Worm (Caenorhabditis elegans) whole organism, L4 larva: ENCODE results near the gene R04E5.8.
A peak's percentile ranks its signal among the peaks of the same experiment; 100 is the strongest.

Source experiments
- D1046.2 ChIP-seq: fragments of 200-800 bp; sonication (Bioruptor generic); IDR thresholded peaks from 2 replicates; pipeline ENCODE4 v1.3.6; 2022; ENCODE audit warnings: missing genetic modification characterization, missing compliant biosample characterization
- F44E2.7 ChIP-seq: fragments of 200-800 bp; sonication (Bioruptor generic); IDR thresholded peaks from 2 replicates; pipeline ENCODE4 v2.1.2; 2022; ENCODE audit warnings: missing genetic modification characterization, missing compliant biosample characterization
- T20F7.1 ChIP-seq: fragments of 200-800 bp; sonication (Bioruptor generic); optimal IDR thresholded peaks from 2 replicates; lab custom pipeline; 2018; ENCODE audit warnings: mild to moderate bottlenecking, missing genetic modification characterization, missing compliant biosample characterization
- Y105C5A.15 ChIP-seq: fragments of 200-800 bp; sonication (Bioruptor generic); IDR thresholded peaks from 2 replicates; pipeline ENCODE4 v1.3.6; 2022; ENCODE audit warnings: missing genetic modification characterization, missing compliant biosample characterization
- Y48G9A.11 ChIP-seq: fragments of 200-800 bp; sonication (Bioruptor generic); IDR thresholded peaks from 2 replicates; pipeline ENCODE4 v1.3.6; 2022; ENCODE audit warnings: missing genetic modification reagents, missing genetic modification characterization, missing compliant biosample characterization
- ZK546.5 ChIP-seq, 2 experiments: sonication (generic microtip); optimal IDR thresholded peaks; 2 replicates each; lab custom pipeline; 2017; ENCODE audit warnings: missing biosample characterization in 2 of 2, missing genetic modification characterization in 2 of 2
- aha-1 ChIP-seq: fragments of 150-350 bp; peaks from one replicate; lab custom pipeline; 2014; ENCODE audit warnings: missing biosample characterization, missing genetic modification characterization
- arid-1 ChIP-seq: fragments of 200-800 bp; sonication (Bioruptor generic); conservative IDR thresholded peaks from 2 replicates; pipeline ENCODE4 v1.3.6; 2022; ENCODE audit warnings: missing genetic modification reagents, missing genetic modification characterization, missing compliant biosample characterization
- ceh-20 ChIP-seq: fragments of 200-800 bp; sonication (Bioruptor generic); IDR thresholded peaks from 2 replicates; pipeline ENCODE4 v1.3.6; 2022; ENCODE audit warnings: missing genetic modification reagents, missing genetic modification characterization, missing compliant biosample characterization
- ceh-32 ChIP-seq: sonication (generic microtip); optimal IDR thresholded peaks from 2 replicates; lab custom pipeline; 2016; ENCODE audit warnings: mild to moderate bottlenecking, missing genetic modification characterization, missing compliant biosample characterization; ENCODE audit not compliant: poor library complexity
- ceh-44 ChIP-seq: fragments of 200-800 bp; sonication (Bioruptor generic); IDR thresholded peaks from 2 replicates; pipeline ENCODE4 v1.3.6; 2022; ENCODE audit warnings: missing genetic modification reagents, missing genetic modification characterization, missing compliant biosample characterization
- ceh-82 ChIP-seq: sonication (generic microtip); optimal IDR thresholded peaks from 2 replicates; lab custom pipeline; 2017; ENCODE audit warnings: missing biosample characterization, missing genetic modification characterization
- ctbp-1 ChIP-seq: fragments of 200-800 bp; sonication (Bioruptor generic); IDR thresholded peaks from 2 replicates; pipeline ENCODE4 v1.3.6; 2022; ENCODE audit warnings: missing genetic modification reagents, missing genetic modification characterization, missing compliant biosample characterization
- daf-16 ChIP-seq, 3 experiments: sonication (generic microtip); optimal IDR thresholded peaks; 2 replicates each; lab custom pipeline; 2016 to 2017; ENCODE audit warnings: missing genetic modification characterization in 3 of 3, missing genetic modification reagents in 3 of 3, mild to moderate bottlenecking in 2 of 3, missing compliant biosample characterization in 2 of 3, missing biosample characterization in 1 of 3, moderate library complexity in 1 of 3
- dmd-6 ChIP-seq: fragments of 200-800 bp; sonication (Bioruptor generic); IDR thresholded peaks from 2 replicates; pipeline ENCODE4 v1.3.6; 2022; ENCODE audit warnings: missing genetic modification reagents, missing genetic modification characterization, missing compliant biosample characterization
- duxl-1 ChIP-seq: sonication (generic microtip); optimal IDR thresholded peaks from 2 replicates; lab custom pipeline; 2016; ENCODE audit warnings: mild to moderate bottlenecking, missing genetic modification characterization, moderate library complexity, missing compliant biosample characterization; ENCODE audit not compliant: poor library complexity
- dve-1 ChIP-seq: sonication (generic microtip); optimal IDR thresholded peaks from 2 replicates; lab custom pipeline; 2017; ENCODE audit warnings: antibody characterized with exemption, mild to moderate bottlenecking, missing genetic modification characterization, missing compliant biosample characterization; ENCODE audit not compliant: insufficient read depth
- egl-43 ChIP-seq: fragments of 200-800 bp; sonication (Bioruptor generic); IDR thresholded peaks from 2 replicates; pipeline ENCODE4 v1.3.6; 2022; ENCODE audit warnings: missing genetic modification reagents, missing genetic modification characterization, missing compliant biosample characterization
- hlh-11 ChIP-seq: fragments of 200-800 bp; sonication (Bioruptor generic); optimal IDR thresholded peaks from 2 replicates; lab custom pipeline; 2018; ENCODE audit warnings: mild to moderate bottlenecking, missing genetic modification characterization, missing compliant biosample characterization
- hlh-30 ChIP-seq: sonication (generic microtip); optimal IDR thresholded peaks from 2 replicates; lab custom pipeline; 2017; ENCODE audit warnings: antibody characterized with exemption, mild to moderate bottlenecking, missing genetic modification characterization, missing compliant biosample characterization; ENCODE audit not compliant: insufficient read depth
- hmg-1.1 ChIP-seq: fragments of 200-800 bp; sonication (Bioruptor generic); IDR thresholded peaks from 2 replicates; pipeline ENCODE4 v1.3.6; 2022; ENCODE audit warnings: missing genetic modification reagents, missing genetic modification characterization, missing compliant biosample characterization
- lim-7 ChIP-seq: fragments of 200-800 bp; sonication (Bioruptor generic); IDR thresholded peaks from 2 replicates; pipeline ENCODE4 v1.3.6; 2022; ENCODE audit warnings: missing genetic modification characterization, missing compliant biosample characterization
- lin-38 ChIP-seq: fragments of 200-800 bp; sonication (Bioruptor generic); IDR thresholded peaks from 2 replicates; pipeline ENCODE4 v1.3.6; 2022; ENCODE audit warnings: missing genetic modification reagents, missing genetic modification characterization, missing compliant biosample characterization
- lsy-2 ChIP-seq, 2 experiments: fragments of 150-350 bp in 1 of 2; sonication (generic microtip) in 1 of 2; optimal IDR thresholded peaks; 2 replicates each; lab custom pipeline; 2014 to 2017; ENCODE audit warnings: missing biosample characterization in 2 of 2, missing genetic modification characterization in 2 of 2
- madf-5 ChIP-seq, 2 experiments: fragments of 200-800 bp; sonication (Bioruptor generic); IDR thresholded peaks; 2 replicates each; pipeline ENCODE4 v1.3.6; 2022; ENCODE audit warnings: missing compliant biosample characterization in 2 of 2, missing genetic modification characterization in 2 of 2
- madf-9 ChIP-seq: fragments of 200-800 bp; sonication (Bioruptor generic); conservative IDR thresholded peaks from 2 replicates; pipeline ENCODE4 v1.3.6; 2022; ENCODE audit warnings: missing genetic modification reagents, missing genetic modification characterization, missing compliant biosample characterization
- mdl-1 ChIP-seq, 2 experiments: fragments of 150-350 bp in 1 of 2; sonication (generic microtip) in 1 of 2; optimal IDR thresholded peaks; 2 replicates each; lab custom pipeline; 2014 to 2017; ENCODE audit warnings: missing biosample characterization in 2 of 2, missing genetic modification characterization in 2 of 2
- mdt-29 ChIP-seq: fragments of 200-800 bp; sonication (Bioruptor generic); IDR thresholded peaks from 2 replicates; pipeline ENCODE4 v1.3.6; 2022; ENCODE audit warnings: missing genetic modification reagents, missing genetic modification characterization, missing compliant biosample characterization
- mep-1 ChIP-seq: fragments of 150-350 bp; sonication (generic microtip); optimal IDR thresholded peaks from 3 replicates; lab custom pipeline; 2014; ENCODE audit warnings: missing biosample characterization, missing genetic modification characterization
- nhr-76 ChIP-seq: fragments of 150-350 bp; optimal IDR thresholded peaks from 2 replicates; lab custom pipeline; 2014; ENCODE audit warnings: missing biosample characterization, missing genetic modification characterization
- pha-4 ChIP-seq, 2 experiments: fragments of 150-350 bp in 1 of 2; fragments of 200-800 bp in 1 of 2; sonication (Bioruptor generic) in 1 of 2; IDR thresholded peaks in 1 of 2; optimal IDR thresholded peaks in 1 of 2; 2 replicates each; pipeline versions ENCODE4 v1.3.6 to Lab custom; 2014 to 2022; ENCODE audit warnings: missing genetic modification characterization in 2 of 2, missing genetic modification reagents in 2 of 2, missing biosample characterization in 1 of 2, missing compliant biosample characterization in 1 of 2
- php-3 ChIP-seq: fragments of 200-800 bp; sonication (Bioruptor generic); IDR thresholded peaks from 2 replicates; pipeline ENCODE4 v1.3.6; 2022; ENCODE audit warnings: missing genetic modification reagents, missing genetic modification characterization, missing compliant biosample characterization
- set-16 ChIP-seq: fragments of 200-800 bp; sonication (Bioruptor generic); IDR thresholded peaks from 2 replicates; pipeline ENCODE4 v1.3.6; 2022; ENCODE audit warnings: missing genetic modification reagents, missing genetic modification characterization, missing compliant biosample characterization
- snpc-4 ChIP-seq: fragments of 150-350 bp; optimal IDR thresholded peaks from 2 replicates; lab custom pipeline; 2014; ENCODE audit warnings: missing biosample characterization, missing genetic modification characterization
- spr-1 ChIP-seq: sonication (generic microtip); optimal IDR thresholded peaks from 2 replicates; lab custom pipeline; 2016; ENCODE audit warnings: mild to moderate bottlenecking, missing genetic modification characterization, missing compliant biosample characterization
- spr-3 ChIP-seq: fragments of 200-800 bp; sonication (Bioruptor generic); optimal IDR thresholded peaks from 2 replicates; lab custom pipeline; 2018; ENCODE audit warnings: mild to moderate bottlenecking, missing genetic modification characterization, missing compliant biosample characterization
- tra-1 ChIP-seq: fragments of 200-800 bp; sonication (Bioruptor generic); IDR thresholded peaks from 2 replicates; pipeline ENCODE4 v1.3.6; 2022; ENCODE audit warnings: missing genetic modification reagents, missing genetic modification characterization, missing compliant biosample characterization
- unc-62 ChIP-seq, 3 experiments: fragments of 150-350 bp in 1 of 3; sonication (generic microtip); optimal IDR thresholded peaks in 2 of 3; peaks in 1 of 3; 1 replicate in 1 of 3; 2 replicates in 2 of 3; lab custom pipeline; 2014 to 2017; ENCODE audit warnings: missing biosample characterization in 3 of 3, missing genetic modification characterization in 3 of 3, missing genetic modification reagents in 3 of 3, missing genotype in 1 of 3
- zag-1 ChIP-seq: fragments of 150-350 bp; optimal IDR thresholded peaks from 2 replicates; lab custom pipeline; 2014; ENCODE audit warnings: missing biosample characterization, missing genetic modification characterization
- zfp-2 ChIP-seq: sonication (generic microtip); optimal IDR thresholded peaks from 2 replicates; lab custom pipeline; 2016; ENCODE audit warnings: mild to moderate bottlenecking, missing genetic modification characterization, missing compliant biosample characterization
- ztf-7 ChIP-seq: fragments of 150-350 bp; optimal IDR thresholded peaks from 2 replicates; lab custom pipeline; 2014; ENCODE audit warnings: missing biosample characterization, missing genetic modification characterization

The R04E5.8 gene

ce11 chrX:8810908-8811307, 5.0 kb upstream of the R04E5.8 start, which contains the start of gene R04E5.9 (continued):
- TF ChIP-seq php-3 (GFP tag; lab: Robert Waterston, UW) (peak; percentile 74; the same call in 1 of the 2 replicates), spr-1 (tag; lab: Kevin White, UChicago) (peak; percentile 23), pha-4 (GFP tag; IDR thresholded peaks at IDR 0.05; lab: Robert Waterston, UW) (peak; percentile 58; the same call in 1 of the 2 replicates), pha-4 (tag; optimal IDR thresholded peaks at IDR 0.05; lab: Kevin White, UChicago) (peak; percentile 33), mdt-29 (GFP tag; lab: Robert Waterston, UW) (no peak), ceh-44 (GFP tag; lab: Robert Waterston, UW) (no peak), ceh-82 (tag; lab: Kevin White, UChicago) (no peak), ctbp-1 (GFP tag; lab: Robert Waterston, UW) (peak; percentile 80), daf-16 (GFP tag; optimal IDR thresholded peaks at IDR 0.05; lab: Kevin White, UChicago) (peak; percentile 7 to 46), daf-16 (tag; optimal IDR thresholded peaks at IDR 0.05; lab: Kevin White, UChicago) (peak; percentile 85), Y48G9A.11 (no peak), lim-7 (GFP tag; lab: Robert Waterston, UW) (no peak)

DNA sequence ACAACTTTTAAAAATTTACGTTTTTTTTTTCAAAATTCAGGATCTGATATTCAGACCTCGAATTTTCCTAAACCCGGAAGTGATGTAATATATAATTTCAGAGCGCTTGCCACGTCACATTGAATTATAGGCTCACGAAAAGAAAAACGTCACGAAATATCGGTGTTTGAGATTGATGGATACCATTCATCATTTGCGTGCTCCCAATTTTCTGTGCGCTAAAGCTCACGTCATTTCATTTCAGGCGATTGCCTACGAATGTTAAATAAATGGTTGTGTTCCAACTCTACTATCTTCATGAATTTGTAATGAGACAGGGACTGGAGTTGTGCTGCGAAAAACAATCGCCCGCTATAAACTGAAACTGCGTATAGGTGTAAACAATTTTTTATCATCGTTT, 2.8 kb upstream of the R04E5.8 start:
- TF ChIP-seq madf-9 (GFP tag; lab: Robert Waterston, UW) = no peak
- no peak for TF ChIP-seq lin-38 (GFP tag; lab: Robert Waterston, UW)
- no peak for TF ChIP-seq duxl-1
- no peak for TF ChIP-seq hmg-1.1 (GFP tag; lab: Robert Waterston, UW)
- no peak for TF ChIP-seq arid-1 (GFP tag; lab: Robert Waterston, UW)
- TF ChIP-seq ceh-32 (tag; lab: Kevin White, UChicago) = no peak
- TF ChIP-seq madf-5 (GFP tag; IDR thresholded peaks at IDR 0.05; lab: Robert Waterston, UW) = no peak
- TF ChIP-seq unc-62 (GFP tag; optimal IDR thresholded peaks at IDR 0.05 in 1 of 2; lab: Kevin White, UChicago) = peak in 1 of 2 experiments; percentile 97
- no peak for TF ChIP-seq unc-62 (tag; optimal IDR thresholded peaks at IDR 0.05; lab: Kevin White, UChicago)
- TF ChIP-seq ceh-20 (GFP tag; lab: Robert Waterston, UW) = 0 out of 2 replicates have a peak, but pooled peaks have one; percentile 16
- TF ChIP-seq, all 104 proteins: peak for 2

ce11 chrX:8805475-8805874, 445 bp downstream of the R04E5.8 start:
- TF ChIP-seq snpc-4 (tag; lab: Kevin White, UChicago) (no peak), egl-43 (GFP tag; lab: Robert Waterston, UW) (0 out of 2 replicates have a peak, but pooled peaks have one; percentile 20), hlh-30 (tag; lab: Kevin White, UChicago) (no peak), aha-1 (tag; lab: Kevin White, UChicago) (peak; percentile 71), set-16 (GFP tag; lab: Robert Waterston, UW) (peak; percentile 97)

DNA sequence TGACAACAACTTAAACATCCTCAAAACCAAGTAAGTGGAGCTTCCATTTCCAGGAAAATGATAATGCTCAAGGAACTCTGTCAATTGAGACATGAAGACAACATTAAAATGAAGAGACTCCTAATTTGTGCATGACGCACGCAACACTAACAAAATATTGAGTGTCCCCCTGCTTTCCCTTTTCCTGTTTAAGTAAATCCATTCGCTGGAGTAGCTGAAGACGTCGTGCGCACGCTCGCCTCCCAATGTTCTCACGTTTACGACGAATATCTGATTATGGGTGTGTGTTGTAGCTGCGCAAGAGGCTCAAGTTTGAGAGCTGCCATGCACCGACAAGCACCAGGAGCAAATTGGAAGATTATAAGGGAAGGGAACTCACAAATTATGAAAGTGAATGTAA, 4.9 kb downstream of the R04E5.8 start:
- TF ChIP-seq lsy-2 (tag; optimal IDR thresholded peaks at IDR 0.05; lab: Kevin White, UChicago) (peak in 1 of 2 experiments; percentile 39), Y48G9A.11 (no peak), ztf-7 (tag; lab: Kevin White, UChicago) (no peak), nhr-76 (tag; lab: Kevin White, UChicago) (no peak), Y105C5A.15 (GFP tag; lab: Robert Waterston, UW) (no peak), hlh-11 (peak; percentile 17), pha-4 (GFP tag; IDR thresholded peaks at IDR 0.05; lab: Robert Waterston, UW) (no peak), pha-4 (tag; optimal IDR thresholded peaks at IDR 0.05; lab: Kevin White, UChicago) (no peak), hlh-30 (tag; lab: Kevin White, UChicago) (no peak), egl-43 (GFP tag; lab: Robert Waterston, UW) (no peak), dmd-6 (no peak), mep-1 (tag; lab: Kevin White, UChicago) (no peak), mdl-1 (tag; optimal IDR thresholded peaks at IDR 0.05; lab: Kevin White, UChicago) (no peak), D1046.2 (GFP tag; lab: Robert Waterston, UW) (no peak), aha-1 (tag; lab: Kevin White, UChicago) (peak; percentile 80), daf-16 (GFP tag; optimal IDR thresholded peaks at IDR 0.05; lab: Kevin White, UChicago) (no peak), daf-16 (tag; optimal IDR thresholded peaks at IDR 0.05; lab: Kevin White, UChicago) (peak; percentile 9), zag-1 (tag; lab: Kevin White, UChicago) (no peak), tra-1 (no peak), F44E2.7 (no peak), dve-1 (tag; lab: Kevin White, UChicago) (no peak), lin-38 (GFP tag; lab: Robert Waterston, UW) (no peak), snpc-4 (tag; lab: Kevin White, UChicago) (no peak), T20F7.1 (no peak), zfp-2 (tag; lab: Kevin White, UChicago) (no peak), php-3 (GFP tag; lab: Robert Waterston, UW) (no peak), ZK546.5 (tag; optimal IDR thresholded peaks at IDR 0.05; lab: Kevin White, UChicago) (no peak), set-16 (GFP tag; lab: Robert Waterston, UW) (0 out of 2 replicates have a peak, but pooled peaks have one; percentile 10), spr-3 (no peak)
